Worm (Caenorhabditis elegans): Measurements from ENCODE around the gene F46E10.18.

- TF ChIP-seq med-1 (GFP tag; optimal IDR thresholded peaks at IDR 0.05; ENCODE audit: insufficient read depth): no peak
- no peak for TF ChIP-seq flt-1 (GFP tag; IDR thresholded peaks at IDR 0.05)
- no peak for TF ChIP-seq ztf-29 (GFP tag; IDR thresholded peaks at IDR 0.05)
These were observed 3.3 kb upstream of the F46E10.18 start for ce11 chrV:6517305-6518224.

Data from whole organism, midembryonic.